Fruit fly (Drosophila melanogaster): Measurements from ENCODE around the gene CG14610.

The CG14610 gene

dm6 chr3R:7130827-7131226 is 13.3 kb downstream of the CG14610 start (continued):
- peak; percentile 97 for TF ChIP-seq Opbp (GFP tag; IDR thresholded peaks at IDR 0.05; ENCODE audit: partially characterized antibody)
- peak; percentile 1 for TF ChIP-seq Ets97D (GFP tag; optimal IDR thresholded peaks at IDR 0.05)
- TF ChIP-seq Myb (GFP tag; optimal IDR thresholded peaks at IDR 0.05): peak; percentile 97
- no peak for TF ChIP-seq Hr39 (optimal IDR thresholded peaks at IDR 0.05)
- peak; percentile 2 for TF ChIP-seq CG15514 (GFP tag; optimal IDR thresholded peaks at IDR 0.05)
- no peak for TF ChIP-seq HLH54F (GFP tag; optimal IDR thresholded peaks at IDR 0.05)
- TF ChIP-seq row (GFP tag; IDR thresholded peaks at IDR 0.05): peak; percentile 8; the same call in 1 of the 3 replicates
- TF ChIP-seq hb (GFP tag; IDR thresholded peaks at IDR 0.05; ENCODE audit: partially characterized antibody): peak; percentile 88
- peak; percentile 73 for TF ChIP-seq trem (tag; optimal IDR thresholded peaks at IDR 0.05)
- TF ChIP-seq Scr (GFP tag; IDR thresholded peaks at IDR 0.05; ENCODE audit: partially characterized antibody): peak; percentile 90
- TF ChIP-seq Dref (GFP tag; IDR thresholded peaks at IDR 0.05): peak; percentile 67
- TF ChIP-seq CG7963 (GFP tag; IDR thresholded peaks at IDR 0.05; ENCODE audit: partially characterized antibody): peak; percentile 97
- peak; percentile 96 for TF ChIP-seq CG13287 (GFP tag; IDR thresholded peaks at IDR 0.05; ENCODE audit: partially characterized antibody)
- peak; percentile 35 for TF ChIP-seq CG1603 (tag; optimal IDR thresholded peaks at IDR 0.05)
- TF ChIP-seq CG5953 (GFP tag; IDR thresholded peaks at IDR 0.05): 0 out of 2 replicates have a peak, but pooled peaks have one; percentile 15
- TF ChIP-seq CG31365 (tag; optimal IDR thresholded peaks at IDR 0.05): peak; percentile 29
- TF ChIP-seq CG2712 (tag; optimal IDR thresholded peaks at IDR 0.05): peak; percentile 32
- TF ChIP-seq unc-4 (GFP tag; IDR thresholded peaks at IDR 0.05; ENCODE audit: partially characterized antibody): peak; percentile 94
- no peak for TF ChIP-seq mirr (GFP tag; optimal IDR thresholded peaks at IDR 0.05)
- TF ChIP-seq CG8281 (tag; optimal IDR thresholded peaks at IDR 0.05): no peak
- 0 out of 2 replicates have a peak, but pooled peaks have one; percentile 10 for TF ChIP-seq HLH3B (GFP tag; IDR thresholded peaks at IDR 0.05)
- TF ChIP-seq Pdp1 (GFP tag; optimal IDR thresholded peaks at IDR 0.05): peak in 1 of 2 experiments; percentile 40
- TF ChIP-seq Tbp (GFP tag; optimal IDR thresholded peaks at IDR 0.05): no peak
- peak; percentile 95 for TF ChIP-seq CG42726 (GFP tag; IDR thresholded peaks at IDR 0.05; ENCODE audit: partially characterized antibody)
- peak; percentile 85 for TF ChIP-seq E2f2 (GFP tag; IDR thresholded peaks at IDR 0.05)
- no peak for TF ChIP-seq CG7745 (tag; optimal IDR thresholded peaks at IDR 0.05)
- peak; percentile 96 for TF ChIP-seq CG34224 (GFP tag; IDR thresholded peaks at IDR 0.05; ENCODE audit: partially characterized antibody)
- no peak for TF ChIP-seq CG7987 (GFP tag; optimal IDR thresholded peaks at IDR 0.05)
- TF ChIP-seq Stat92E (GFP tag; optimal IDR thresholded peaks at IDR 0.05): peak in 1 of 3 experiments; percentile 63
- TF ChIP-seq CG9437 (GFP tag; optimal IDR thresholded peaks at IDR 0.05): peak; percentile 48
- TF ChIP-seq CG14014 (GFP tag; IDR thresholded peaks at IDR 0.05): no peak
- peak; percentile 95 for TF ChIP-seq CG14860 (GFP tag; IDR thresholded peaks at IDR 0.05; ENCODE audit: partially characterized antibody)

dm6 chr3R:7129280-7130069 is 14.6 kb downstream of the CG14610 start, which contains the start of gene CG31248:
Gene CG31248 (plus strand): TSS chr3R:7129320.
- TF ChIP-seq Opbp (GFP tag; IDR thresholded peaks at IDR 0.05; ENCODE audit: partially characterized antibody) (peak; percentile 83), CG34376 (GFP tag; optimal IDR thresholded peaks at IDR 0.05) (peak; percentile 89), ato (GFP tag; IDR thresholded peaks at IDR 0.05; ENCODE audit: partially characterized antibody) (peak; percentile 67), pho (GFP tag; optimal IDR thresholded peaks at IDR 0.05) (peak; percentile 3), CG1792 (GFP tag; optimal IDR thresholded peaks at IDR 0.05) (peak; percentile 10), CG6683 (GFP tag; optimal IDR thresholded peaks at IDR 0.05) (no peak), CG6272 (GFP tag; IDR thresholded peaks at IDR 0.05) (no peak), CG42726 (GFP tag; IDR thresholded peaks at IDR 0.05; ENCODE audit: partially characterized antibody) (peak; percentile 77), CG13894 (tag; optimal IDR thresholded peaks at IDR 0.05) (peak; percentile 39), lilli (GFP tag; optimal IDR thresholded peaks at IDR 0.05) (no peak), CG7745 (tag; optimal IDR thresholded peaks at IDR 0.05) (no peak), da (GFP tag; optimal IDR thresholded peaks at IDR 0.05) (no peak), sd (tag; optimal IDR thresholded peaks at IDR 0.05) (peak; percentile 69), Jarid2 (GFP tag; optimal IDR thresholded peaks at IDR 0.05) (no peak), p53 (GFP tag; optimal IDR thresholded peaks at IDR 0.05) (no peak), CG13287 (GFP tag; IDR thresholded peaks at IDR 0.05; ENCODE audit: partially characterized antibody) (peak; percentile 40; the same call in 1 of the 2 replicates), tin (GFP tag; optimal IDR thresholded peaks at IDR 0.05) (no peak), BtbVII (GFP tag; optimal IDR thresholded peaks at IDR 0.05) (peak; percentile 63), nerfin-2 (GFP tag; IDR thresholded peaks at IDR 0.05; ENCODE audit: partially characterized antibody) (peak; percentile 77)
